Worm (Caenorhabditis elegans) whole organism, midembryonic: ENCODE measurements around the gene oac-55.

Experiments
- T22C8.4 ChIP-seq: fragments of 200-800 bp; sonication (Bioruptor generic); IDR thresholded peaks from 2 replicates; pipeline ENCODE4 v1.3.6; 2022; ENCODE audit warnings: missing genetic modification characterization, missing compliant biosample characterization
- cog-1 ChIP-seq: sonication (generic microtip); optimal IDR thresholded peaks from 2 replicates; lab custom pipeline; 2016; ENCODE audit warnings: missing genetic modification characterization, missing compliant biosample characterization
- flt-1 ChIP-seq: fragments of 200-800 bp; sonication (Bioruptor generic); IDR thresholded peaks from 2 replicates; pipeline ENCODE4 v1.3.6; 2022; ENCODE audit warnings: missing genetic modification characterization, missing compliant biosample characterization
- klf-2 ChIP-seq: fragments of 200-800 bp; sonication (Bioruptor generic); conservative IDR thresholded peaks from 2 replicates; pipeline ENCODE4 v1.3.6; 2022; ENCODE audit warnings: missing genetic modification reagents, missing genetic modification characterization, missing compliant biosample characterization
- med-1 ChIP-seq: sonication (generic microtip); optimal IDR thresholded peaks from 2 replicates; lab custom pipeline; 2017; ENCODE audit warnings: missing genetic modification characterization, mild to moderate bottlenecking, missing compliant biosample characterization, antibody characterized with exemption, missing genetic modification reagents; ENCODE audit not compliant: insufficient read depth
- ref-1 ChIP-seq: fragments of 200-800 bp; sonication (Bioruptor generic); conservative IDR thresholded peaks from 2 replicates; pipeline ENCODE4 v1.3.6; 2022; ENCODE audit warnings: missing genetic modification reagents, missing genetic modification characterization, missing compliant biosample characterization
- tab-1 ChIP-seq: fragments of 200-800 bp; sonication (Bioruptor generic); IDR thresholded peaks from 2 replicates; pipeline ENCODE4 v1.3.6; 2022; ENCODE audit warnings: missing genetic modification characterization, missing compliant biosample characterization
- ztf-23 ChIP-seq: fragments of 200-800 bp; sonication (Bioruptor generic); IDR thresholded peaks from 2 replicates; pipeline ENCODE4 v1.3.6; 2022; ENCODE audit warnings: missing genetic modification reagents, missing genetic modification characterization, missing compliant biosample characterization
- ztf-29 ChIP-seq: fragments of 200-800 bp; sonication (Bioruptor generic); IDR thresholded peaks from 2 replicates; pipeline ENCODE4 v1.3.6; 2022; ENCODE audit warnings: missing genetic modification reagents, missing genetic modification characterization, missing compliant biosample characterization

DNA sequence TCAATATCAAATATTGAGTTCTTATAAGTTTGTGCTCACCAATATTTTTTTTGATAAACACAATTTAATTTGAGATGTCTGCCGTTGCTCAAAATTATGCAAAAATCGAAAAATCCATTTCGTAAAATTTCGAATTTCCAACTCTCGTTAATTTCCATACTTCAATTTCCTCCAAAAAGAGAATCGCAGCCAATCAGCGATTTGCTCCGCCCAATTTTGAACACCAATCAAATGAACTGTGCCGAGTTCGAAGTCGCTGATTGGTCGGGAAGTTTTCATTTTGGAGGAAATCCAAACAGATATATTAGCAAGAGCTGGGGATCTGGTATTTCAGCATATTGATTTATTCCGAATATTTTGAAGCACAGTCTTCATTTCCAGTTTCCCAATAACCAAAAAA is 46.9 kb downstream of the oac-55 start:
- TF ChIP-seq ref-1 (GFP tag; lab: Robert Waterston, UW) = no peak
- TF ChIP-seq flt-1 (GFP tag; lab: Robert Waterston, UW) = no peak
- TF ChIP-seq klf-2 = no peak
- no peak for TF ChIP-seq med-1 (GFP tag; lab: Kevin White, UChicago)
- TF ChIP-seq tab-1 = no peak
- TF ChIP-seq ztf-23 (GFP tag; lab: Robert Waterston, UW) = no peak
- TF ChIP-seq T22C8.4 (GFP tag; lab: Robert Waterston, UW) = no peak
- TF ChIP-seq cog-1 (tag; lab: Kevin White, UChicago) = no peak
- TF ChIP-seq ztf-29 (GFP tag; lab: Robert Waterston, UW) = no peak
